Worm (Caenorhabditis elegans) whole organism, midembryonic: ENCODE results near the gene dsc-4.

Experiments
- T22C8.4 ChIP-seq: fragments of 200-800 bp; sonication (Bioruptor generic); IDR thresholded peaks from 2 replicates; pipeline ENCODE4 v1.3.6; 2022; ENCODE audit warnings: missing genetic modification characterization, missing compliant biosample characterization
- cog-1 ChIP-seq: sonication (generic microtip); optimal IDR thresholded peaks from 2 replicates; lab custom pipeline; 2016; ENCODE audit warnings: missing genetic modification characterization, missing compliant biosample characterization
- flt-1 ChIP-seq: fragments of 200-800 bp; sonication (Bioruptor generic); IDR thresholded peaks from 2 replicates; pipeline ENCODE4 v1.3.6; 2022; ENCODE audit warnings: missing genetic modification characterization, missing compliant biosample characterization
- klf-2 ChIP-seq: fragments of 200-800 bp; sonication (Bioruptor generic); conservative IDR thresholded peaks from 2 replicates; pipeline ENCODE4 v1.3.6; 2022; ENCODE audit warnings: missing genetic modification reagents, missing genetic modification characterization, missing compliant biosample characterization
- med-1 ChIP-seq: sonication (generic microtip); optimal IDR thresholded peaks from 2 replicates; lab custom pipeline; 2017; ENCODE audit warnings: missing genetic modification characterization, mild to moderate bottlenecking, missing compliant biosample characterization, antibody characterized with exemption, missing genetic modification reagents; ENCODE audit not compliant: insufficient read depth
- ref-1 ChIP-seq: fragments of 200-800 bp; sonication (Bioruptor generic); conservative IDR thresholded peaks from 2 replicates; pipeline ENCODE4 v1.3.6; 2022; ENCODE audit warnings: missing genetic modification reagents, missing genetic modification characterization, missing compliant biosample characterization
- tab-1 ChIP-seq: fragments of 200-800 bp; sonication (Bioruptor generic); IDR thresholded peaks from 2 replicates; pipeline ENCODE4 v1.3.6; 2022; ENCODE audit warnings: missing genetic modification characterization, missing compliant biosample characterization
- ztf-23 ChIP-seq: fragments of 200-800 bp; sonication (Bioruptor generic); IDR thresholded peaks from 2 replicates; pipeline ENCODE4 v1.3.6; 2022; ENCODE audit warnings: missing genetic modification reagents, missing genetic modification characterization, missing compliant biosample characterization
- ztf-29 ChIP-seq: fragments of 200-800 bp; sonication (Bioruptor generic); IDR thresholded peaks from 2 replicates; pipeline ENCODE4 v1.3.6; 2022; ENCODE audit warnings: missing genetic modification reagents, missing genetic modification characterization, missing compliant biosample characterization

DNA sequence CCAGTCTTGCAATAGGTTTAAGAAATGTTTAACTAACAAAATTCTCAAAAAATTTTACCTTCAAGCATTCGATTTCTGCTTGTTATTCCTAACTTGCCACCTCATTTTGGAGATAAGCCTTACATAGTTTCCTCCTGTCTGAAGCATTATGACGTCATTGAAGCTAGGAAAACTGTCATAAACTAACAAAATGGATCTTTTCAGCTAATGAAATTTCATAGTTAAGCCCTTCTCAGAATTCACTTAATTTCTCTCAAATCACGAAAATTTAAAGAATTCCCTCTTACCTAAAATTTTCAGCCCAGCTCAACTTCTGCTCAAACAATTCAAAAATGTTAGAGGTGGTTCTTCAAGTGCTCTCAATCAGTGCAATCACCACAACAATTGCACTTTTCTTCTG, 13.1 kb downstream of the dsc-4 start, which contains the start of gene swt-1:
- TF ChIP-seq flt-1 (no peak), T22C8.4 (GFP tag; lab: Robert Waterston, UW) (no peak), tab-1 (GFP tag; lab: Robert Waterston, UW) (no peak), ztf-23 (GFP tag; lab: Robert Waterston, UW) (no peak), ref-1 (no peak), ztf-29 (GFP tag; lab: Robert Waterston, UW) (no peak), klf-2 (GFP tag; lab: Robert Waterston, UW) (no peak), med-1 (GFP tag; lab: Kevin White, UChicago) (no peak), cog-1 (tag; lab: Kevin White, UChicago) (no peak)
